Worm (Caenorhabditis elegans): ENCODE results near the gene F17E9.5.

DNA sequence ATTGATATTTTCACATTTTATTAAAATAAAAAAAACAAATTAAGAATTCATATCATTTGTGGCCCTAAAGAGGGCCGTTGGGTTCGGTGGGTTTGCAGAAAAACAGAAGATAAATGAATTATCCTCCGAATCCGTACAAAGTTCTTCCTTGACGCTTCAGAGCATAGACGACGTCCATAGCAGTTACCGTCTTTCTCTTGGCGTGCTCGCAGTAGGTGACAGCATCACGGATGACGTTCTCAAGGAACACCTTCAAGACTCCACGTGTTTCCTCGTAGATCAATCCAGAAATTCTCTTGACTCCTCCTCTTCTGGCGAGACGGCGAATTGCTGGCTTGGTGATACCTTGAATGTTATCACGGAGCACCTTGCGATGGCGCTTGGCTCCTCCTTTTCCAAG is 12.1 kb upstream of the F17E9.5 start:
- no peak for TF ChIP-seq lin-40 (tag; optimal IDR thresholded peaks at IDR 0.05)
- TF ChIP-seq attf-6 (GFP tag; IDR thresholded peaks at IDR 0.05): no peak
- TF ChIP-seq dpl-1 (GFP tag; optimal IDR thresholded peaks at IDR 0.05): no peak
- no peak for TF ChIP-seq bed-1 (GFP tag; IDR thresholded peaks at IDR 0.05)
- no peak for TF ChIP-seq ceh-58 (GFP tag; IDR thresholded peaks at IDR 0.05)
- no peak for TF ChIP-seq Y67H2A.10 (GFP tag; conservative IDR thresholded peaks at IDR 0.05)
- TF ChIP-seq F23B12.7 (tag; optimal IDR thresholded peaks at IDR 0.05; ENCODE audit: insufficient read depth): no peak
